Fruit fly (Drosophila melanogaster) whole organism, pupa: ENCODE measurements around the gene CG31161.

Experiments used
- CG10348 ChIP-seq: fragments of 200-800 bp; sonication (Bioruptor generic); IDR thresholded peaks from 2 replicates; pipeline ENCODE4 v1.3.6; 2022; ENCODE audit warnings: missing biosample characterization, missing genetic modification characterization
- CG13204 ChIP-seq: fragments of 200-800 bp; sonication (Bioruptor generic); optimal IDR thresholded peaks from 2 replicates; lab custom pipeline; 2018; ENCODE audit warnings: missing biosample characterization, mild to moderate bottlenecking, missing genetic modification characterization, moderate library complexity
- CG32121 ChIP-seq: fragments of 200-800 bp; sonication (Bioruptor generic); IDR thresholded peaks from 2 replicates; pipeline ENCODE4 v1.3.6; 2022; ENCODE audit warnings: missing biosample characterization, missing genetic modification characterization
- CG4496 ChIP-seq: fragments of 200-800 bp; sonication (Bioruptor generic); IDR thresholded peaks from 3 replicates; pipeline ENCODE4 v1.3.6; 2022; ENCODE audit warnings: missing biosample characterization, missing genetic modification characterization
- CG9948 ChIP-seq: fragments of 200-800 bp; sonication (Bioruptor generic); optimal IDR thresholded peaks from 2 replicates; lab custom pipeline; 2018; ENCODE audit warnings: missing biosample characterization, mild to moderate bottlenecking, missing genetic modification characterization, moderate library complexity
- EcR ChIP-seq: fragments of 200-800 bp; sonication (Bioruptor generic); optimal IDR thresholded peaks from 3 replicates; lab custom pipeline; 2019; ENCODE audit warnings: missing biosample characterization, missing genetic modification characterization, mild to moderate bottlenecking, moderate library complexity, missing genetic modification reagents
- rn ChIP-seq: fragments of 200-800 bp; sonication (Bioruptor generic); IDR thresholded peaks from 2 replicates; pipeline ENCODE4 v1.3.6; 2022; ENCODE audit warnings: missing biosample characterization, missing genetic modification characterization

DNA sequence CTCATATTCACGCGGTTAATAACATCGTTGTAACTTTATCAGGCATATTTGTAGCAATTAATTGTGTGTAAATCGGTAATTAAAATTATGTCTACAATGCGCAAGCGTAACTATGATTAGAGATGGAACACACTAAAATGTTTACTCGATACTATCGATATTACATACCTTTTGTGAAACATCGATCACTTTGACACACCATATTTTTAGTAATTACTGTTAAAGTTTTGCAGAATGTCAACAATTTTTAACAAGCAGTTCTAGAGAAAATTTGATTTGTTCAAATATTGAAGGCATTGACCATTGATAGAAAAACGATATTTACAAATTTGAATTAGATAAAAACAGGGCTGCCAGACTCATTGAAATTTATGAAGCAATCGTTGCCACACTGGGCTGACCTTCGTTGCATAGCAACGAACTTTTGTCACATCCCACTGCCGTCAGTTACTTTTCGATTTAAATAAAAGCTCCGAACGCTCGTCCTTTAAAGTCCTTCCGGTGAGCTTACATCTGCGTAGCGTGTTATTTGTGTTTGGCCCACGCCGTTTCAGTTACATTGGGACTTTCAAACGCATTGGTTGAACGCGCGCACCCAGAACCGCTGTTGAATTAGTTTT lies 23.0 kb downstream of the CG31161 start, which contains the start of the genes loco and wake:
- TF ChIP-seq CG32121 (GFP tag; lab: Robert Waterston, UW) (no peak), CG13204 (GFP tag; lab: Kevin White, UChicago) (no peak), EcR (no peak), rn (GFP tag; lab: Robert Waterston, UW) (no peak), CG10348 (GFP tag; lab: Robert Waterston, UW) (no peak), CG4496 (no peak), CG9948 (no peak)
